Fruit fly (Drosophila melanogaster): Measurements from ENCODE around the gene chico.

The chico gene

DNA sequence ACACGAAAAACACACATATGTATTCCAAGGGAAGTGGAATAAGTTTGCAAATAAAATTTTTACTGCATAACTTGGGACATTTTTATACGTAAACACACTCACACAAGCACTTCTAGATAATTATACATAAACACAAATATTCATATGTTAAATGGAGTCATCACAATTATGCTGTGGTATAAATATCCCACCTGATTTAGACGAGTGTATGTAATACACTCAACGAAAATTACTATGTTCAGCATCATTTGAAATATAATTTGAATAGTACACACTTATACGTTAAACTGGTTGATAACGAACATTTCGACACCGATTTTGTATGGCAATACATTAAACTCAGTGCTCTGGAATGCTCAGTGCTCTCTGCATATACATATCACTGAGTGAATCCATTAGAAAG lies 15.8 kb downstream of the chico start (continued):
- TF ChIP-seq chif (GFP tag; optimal IDR thresholded peaks at IDR 0.05) (peak in 1 of 2 experiments; percentile 11), CG6254 (GFP tag; optimal IDR thresholded peaks at IDR 0.05) (no peak), Hr78 (GFP tag; optimal IDR thresholded peaks at IDR 0.05) (no peak), amos (GFP tag; IDR thresholded peaks at IDR 0.05; ENCODE audit: partially characterized antibody) (no peak), CG12659 (GFP tag; optimal IDR thresholded peaks at IDR 0.05) (peak; percentile 25), CG6813 (GFP tag; optimal IDR thresholded peaks at IDR 0.05) (no peak), CG4282 (GFP tag; optimal IDR thresholded peaks at IDR 0.05) (no peak), Gsc (GFP tag; IDR thresholded peaks at IDR 0.05) (no peak), pho (GFP tag; optimal IDR thresholded peaks at IDR 0.05) (no peak), esg (GFP tag; conservative IDR thresholded peaks at IDR 0.05) (0 out of 2 replicates have a peak, but pooled peaks have one; percentile 12), Side (GFP tag; optimal IDR thresholded peaks at IDR 0.05) (no peak), CG3163 (GFP tag; optimal IDR thresholded peaks at IDR 0.05) (no peak), Poxn (GFP tag; IDR thresholded peaks at IDR 0.05) (no peak), CG17361 (GFP tag; IDR thresholded peaks at IDR 0.05) (no peak), Antp (GFP tag; optimal IDR thresholded peaks at IDR 0.05) (no peak), CG17829 (tag; optimal IDR thresholded peaks at IDR 0.05) (no peak), CG10543 (GFP tag; optimal IDR thresholded peaks at IDR 0.05) (no peak), Hey (tag; optimal IDR thresholded peaks at IDR 0.05) (no peak), CG17612 (GFP tag; IDR thresholded peaks at IDR 0.05) (no peak), CG4707 (GFP tag; optimal IDR thresholded peaks at IDR 0.05) (no peak), Dp (GFP tag; optimal IDR thresholded peaks at IDR 0.05) (no peak), CG6791 (GFP tag; IDR thresholded peaks at IDR 0.05; ENCODE audit: partially characterized antibody) (no peak), Rx (GFP tag; IDR thresholded peaks at IDR 0.05) (no peak), fd3F (GFP tag; optimal IDR thresholded peaks at IDR 0.05) (no peak), grau (tag; optimal IDR thresholded peaks at IDR 0.05) (peak; percentile 31), btn (GFP tag; optimal IDR thresholded peaks at IDR 0.05) (no peak), CG17568 (GFP tag; optimal IDR thresholded peaks at IDR 0.05) (no peak), CG1024 (GFP tag; IDR thresholded peaks at IDR 0.05) (no peak), eyg (GFP tag; optimal IDR thresholded peaks at IDR 0.05) (no peak), br (optimal IDR thresholded peaks at IDR 0.05) (no peak), ssp (GFP tag; IDR thresholded peaks at IDR 0.05) (no peak), CG13123 (GFP tag; optimal IDR thresholded peaks at IDR 0.05) (no peak), CG12769 (tag; optimal IDR thresholded peaks at IDR 0.05) (peak; percentile 25), CG2120 (GFP tag; optimal IDR thresholded peaks at IDR 0.05) (peak; percentile 42), Sry-δ (GFP tag; optimal IDR thresholded peaks at IDR 0.05) (no peak), zfh1 (GFP tag; IDR thresholded peaks at IDR 0.05) (no peak), pita (GFP tag; optimal IDR thresholded peaks at IDR 0.05) (no peak), gcm (GFP tag; optimal IDR thresholded peaks at IDR 0.05) (no peak), CG11085 (GFP tag; IDR thresholded peaks at IDR 0.05) (no peak), Xrp1 (GFP tag; IDR thresholded peaks at IDR 0.05) (no peak), trem (tag; optimal IDR thresholded peaks at IDR 0.05) (no peak), ranshi (GFP tag; IDR thresholded peaks at IDR 0.05) (no peak), CG12236 (GFP tag; optimal IDR thresholded peaks at IDR 0.05) (no peak), lbe (GFP tag; optimal IDR thresholded peaks at IDR 0.05) (peak; percentile 57), gsb-n (tag; optimal IDR thresholded peaks at IDR 0.05) (no peak), CG11504 (tag; optimal IDR thresholded peaks at IDR 0.05) (no peak), CG6689 (GFP tag; IDR thresholded peaks at IDR 0.05) (no peak), CG18262 (tag; optimal IDR thresholded peaks at IDR 0.05) (peak; percentile 11), CG6654 (GFP tag; optimal IDR thresholded peaks at IDR 0.05) (no peak), CG13424 (tag; optimal IDR thresholded peaks at IDR 0.05) (peak; percentile 6), CG9797 (GFP tag; optimal IDR thresholded peaks at IDR 0.05) (no peak), CG10979 (tag; optimal IDR thresholded peaks at IDR 0.05) (no peak)
